Fruit fly (Drosophila melanogaster): ENCODE data around the gene CG3164.

CG3164 gene

dm6 chr2L:102161-102761 is 28.3 kb downstream of the CG3164 start, which contains the start of gene Creld (continued):
- no peak for TF ChIP-seq psq (GFP tag; optimal IDR thresholded peaks at IDR 0.05)
- no peak for TF ChIP-seq CG17361 (GFP tag; IDR thresholded peaks at IDR 0.05)
- no peak for TF ChIP-seq pros (GFP tag; optimal IDR thresholded peaks at IDR 0.05)
- TF ChIP-seq nerfin-2 (GFP tag; IDR thresholded peaks at IDR 0.05; ENCODE audit: partially characterized antibody): peak; percentile 99
- TF ChIP-seq CG10979 (tag; optimal IDR thresholded peaks at IDR 0.05): no peak
- peak; percentile 45 for TF ChIP-seq CG17186 (GFP tag; optimal IDR thresholded peaks at IDR 0.05)
- no peak for TF ChIP-seq HLHmδ (GFP tag; optimal IDR thresholded peaks at IDR 0.05)
- no peak for TF ChIP-seq CG10462 (GFP tag; optimal IDR thresholded peaks at IDR 0.05)
- TF ChIP-seq CG4360 (GFP tag; IDR thresholded peaks at IDR 0.05): no peak
- TF ChIP-seq ash1 (GFP tag; optimal IDR thresholded peaks at IDR 0.05): no peak
- TF ChIP-seq bab2 (GFP tag; optimal IDR thresholded peaks at IDR 0.05): no peak
- no peak for TF ChIP-seq CG13775 (GFP tag; optimal IDR thresholded peaks at IDR 0.05)
- no peak for TF ChIP-seq lola (GFP tag; optimal IDR thresholded peaks at IDR 0.05)
- no peak for TF ChIP-seq CG14667 (GFP tag; IDR thresholded peaks at IDR 0.05)
- TF ChIP-seq mld (GFP tag; IDR thresholded peaks at IDR 0.05; ENCODE audit: partially characterized antibody): peak; percentile 100
- peak; percentile 99 for TF ChIP-seq unc-4 (GFP tag; IDR thresholded peaks at IDR 0.05; ENCODE audit: partially characterized antibody)
- TF ChIP-seq MBD-R2 (GFP tag; IDR thresholded peaks at IDR 0.05): peak; percentile 90
- TF ChIP-seq CG17385 (GFP tag; optimal IDR thresholded peaks at IDR 0.05): no peak
- TF ChIP-seq shn (GFP tag; optimal IDR thresholded peaks at IDR 0.05): no peak
- peak; percentile 37 for TF ChIP-seq CG9797 (GFP tag; optimal IDR thresholded peaks at IDR 0.05)
- no peak for TF ChIP-seq CG8290 (GFP tag; optimal IDR thresholded peaks at IDR 0.05)
- no peak for TF ChIP-seq CG8290 (tag; optimal IDR thresholded peaks at IDR 0.05)
- TF ChIP-seq CG11247 (GFP tag; IDR thresholded peaks at IDR 0.05): no peak
- TF ChIP-seq al (GFP tag; IDR thresholded peaks at IDR 0.05): no peak
- peak; percentile 11 for TF ChIP-seq kay (GFP tag; optimal IDR thresholded peaks at IDR 0.05)
- peak; percentile 99 for TF ChIP-seq Scr (GFP tag; IDR thresholded peaks at IDR 0.05; ENCODE audit: partially characterized antibody)
- no peak for TF ChIP-seq CG14014 (GFP tag; IDR thresholded peaks at IDR 0.05)
- TF ChIP-seq CG2120 (GFP tag; optimal IDR thresholded peaks at IDR 0.05): peak; percentile 9
- peak; percentile 94 for TF ChIP-seq CG15514 (GFP tag; optimal IDR thresholded peaks at IDR 0.05)
- TF ChIP-seq toy (GFP tag; IDR thresholded peaks at IDR 0.05): no peak
- TF ChIP-seq Blimp-1 (GFP tag; optimal IDR thresholded peaks at IDR 0.05): no peak
- no peak for TF ChIP-seq Gsc (GFP tag; IDR thresholded peaks at IDR 0.05)
- no peak for TF ChIP-seq eve (GFP tag; optimal IDR thresholded peaks at IDR 0.05)
- no peak for TF ChIP-seq caup (GFP tag; optimal IDR thresholded peaks at IDR 0.05; ENCODE audit: severe bottlenecking)
- TF ChIP-seq CG3838 (GFP tag; optimal IDR thresholded peaks at IDR 0.05): no peak
- 0 out of 3 replicates have a peak, but pooled peaks have one; percentile 22 for TF ChIP-seq zfh1 (GFP tag; IDR thresholded peaks at IDR 0.05)
- TF ChIP-seq Fer1 (GFP tag; optimal IDR thresholded peaks at IDR 0.05): peak; percentile 43
- TF ChIP-seq exex (tag; optimal IDR thresholded peaks at IDR 0.05): no peak
- TF ChIP-seq CG11456 (GFP tag; IDR thresholded peaks at IDR 0.05): no peak
- TF ChIP-seq ind (GFP tag; optimal IDR thresholded peaks at IDR 0.05): no peak
- no peak for TF ChIP-seq insv (GFP tag; optimal IDR thresholded peaks at IDR 0.05)
- no peak for TF ChIP-seq CG9609 (GFP tag; optimal IDR thresholded peaks at IDR 0.05)
- TF ChIP-seq CG2116 (GFP tag; optimal IDR thresholded peaks at IDR 0.05): peak; percentile 82
- peak; percentile 0 for TF ChIP-seq ems (GFP tag; optimal IDR thresholded peaks at IDR 0.05)
- TF ChIP-seq pzg (GFP tag; optimal IDR thresholded peaks at IDR 0.05): peak; percentile 93
- TF ChIP-seq Poxn (GFP tag; IDR thresholded peaks at IDR 0.05): no peak
- TF ChIP-seq CG12659 (GFP tag; optimal IDR thresholded peaks at IDR 0.05): peak; percentile 63
- peak; percentile 45 for TF ChIP-seq row (GFP tag; IDR thresholded peaks at IDR 0.05)
- peak; percentile 89 for TF ChIP-seq CG9437 (GFP tag; optimal IDR thresholded peaks at IDR 0.05)
- TF ChIP-seq CG11695 (GFP tag; IDR thresholded peaks at IDR 0.05): no peak

Data from whole organism, embryonic.